Fruit fly (Drosophila melanogaster) whole organism, adult: Measurements from ENCODE around the gene CG43057.

ENCODE experiments used
- CG11617 ChIP-seq: fragments of 200-800 bp; sonication (Bioruptor generic); optimal IDR thresholded peaks from 2 replicates; lab custom pipeline; 2017; ENCODE audit warnings: mild to moderate bottlenecking, missing biosample characterization, missing genetic modification reagents, missing genetic modification characterization
- CG12768 ChIP-seq: fragments of 200-800 bp; sonication (Bioruptor generic); optimal IDR thresholded peaks from 2 replicates; lab custom pipeline; 2017; ENCODE audit warnings: missing biosample characterization, missing genetic modification characterization, mild to moderate bottlenecking, moderate library complexity, missing genetic modification reagents
- CG14711 ChIP-seq: fragments of 200-800 bp; sonication (Bioruptor generic); optimal IDR thresholded peaks from 2 replicates; lab custom pipeline; 2018; ENCODE audit warnings: missing biosample characterization, mild to moderate bottlenecking, missing genetic modification characterization, moderate library complexity
- CG1620 ChIP-seq: fragments of 200-800 bp; sonication (Bioruptor generic); optimal IDR thresholded peaks from 2 replicates; lab custom pipeline; 2016; ENCODE audit warnings: missing biosample characterization, missing genetic modification characterization
- CG33017 ChIP-seq: fragments of 200-800 bp; sonication (Bioruptor generic); optimal IDR thresholded peaks from 2 replicates; lab custom pipeline; 2018; ENCODE audit warnings: missing biosample characterization, mild to moderate bottlenecking, missing genetic modification characterization, moderate library complexity
- CG5204 ChIP-seq: fragments of 200-800 bp; sonication (Bioruptor generic); optimal IDR thresholded peaks from 2 replicates; lab custom pipeline; 2016; ENCODE audit warnings: missing biosample characterization, missing genetic modification characterization
- CG7045 ChIP-seq: fragments of 200-800 bp; sonication (Bioruptor generic); optimal IDR thresholded peaks from 2 replicates; lab custom pipeline; 2017; ENCODE audit warnings: missing biosample characterization, mild to moderate bottlenecking, missing genetic modification characterization
- CG7101 ChIP-seq: fragments of 200-800 bp; sonication (Bioruptor generic); optimal IDR thresholded peaks from 2 replicates; lab custom pipeline; 2018; ENCODE audit warnings: missing biosample characterization, mild to moderate bottlenecking, missing genetic modification characterization, moderate library complexity
- Clk ChIP-seq: fragments of 200-800 bp; sonication (Bioruptor generic); optimal IDR thresholded peaks from 2 replicates; lab custom pipeline; 2017; ENCODE audit warnings: missing biosample characterization, missing genetic modification characterization
- Crg-1 ChIP-seq: fragments of 200-800 bp; sonication (Bioruptor generic); optimal IDR thresholded peaks from 2 replicates; lab custom pipeline; 2016; ENCODE audit warnings: missing biosample characterization, missing genetic modification characterization
- Hr96 ChIP-seq: fragments of 200-800 bp; sonication (Bioruptor generic); optimal IDR thresholded peaks from 2 replicates; lab custom pipeline; 2016; ENCODE audit warnings: missing biosample characterization, missing genetic modification characterization
- Mnt ChIP-seq: fragments of 200-800 bp; sonication (Bioruptor generic); optimal IDR thresholded peaks from 2 replicates; lab custom pipeline; 2016; ENCODE audit warnings: missing biosample characterization, mild to moderate bottlenecking, missing genetic modification characterization
- bab1 ChIP-seq: fragments of 200-800 bp; sonication (Bioruptor generic); optimal IDR thresholded peaks from 3 replicates; lab custom pipeline; 2019; ENCODE audit warnings: missing biosample characterization, mild to moderate bottlenecking, missing genetic modification characterization, moderate library complexity
- cic ChIP-seq: fragments of 200-800 bp; sonication (Bioruptor generic); optimal IDR thresholded peaks from 2 replicates; lab custom pipeline; 2017; ENCODE audit warnings: missing biosample characterization, mild to moderate bottlenecking, missing genetic modification characterization, moderate library complexity
- cnc ChIP-seq, 2 experiments: fragments of >200 bp; optimal IDR thresholded peaks; 2 replicates each; lab custom pipeline; 2017
- kay ChIP-seq: fragments of 200-800 bp; sonication (Bioruptor generic); peaks from one replicate; lab custom pipeline; 2016; ENCODE audit warnings: missing biosample characterization, missing genetic modification characterization, borderline replicate concordance
- ovo ChIP-seq: fragments of 200-800 bp; sonication (Bioruptor generic); optimal IDR thresholded peaks from 2 replicates; lab custom pipeline; 2016; ENCODE audit warnings: missing biosample characterization, missing genetic modification characterization
- pad ChIP-seq: fragments of 200-800 bp; sonication (Bioruptor generic); optimal IDR thresholded peaks from 3 replicates; lab custom pipeline; 2017; ENCODE audit warnings: missing biosample characterization, missing genetic modification characterization, mild to moderate bottlenecking, moderate library complexity, missing genetic modification reagents
- tj ChIP-seq: fragments of 200-800 bp; sonication (Bioruptor generic); optimal IDR thresholded peaks from 3 replicates; lab custom pipeline; 2017; ENCODE audit warnings: missing biosample characterization, mild to moderate bottlenecking, missing genetic modification characterization, moderate library complexity
- toe ChIP-seq: fragments of 200-800 bp; sonication (Bioruptor generic); optimal IDR thresholded peaks from 2 replicates; lab custom pipeline; 2016; ENCODE audit warnings: missing biosample characterization, missing genetic modification characterization

CG43057 gene

dm6 chr2L:8257401-8258266, 13.8 kb upstream of the CG43057 start, which contains the start of gene CG8086:
CG8086 (minus strand) TSS chr2L:8257502.
- TF ChIP-seq cnc (optimal IDR thresholded peaks at IDR 0.05; lab: Kevin White, UChicago), result no peak
- TF ChIP-seq CG11617 (GFP tag; lab: Kevin White, UChicago), result no peak
- TF ChIP-seq tj, result no peak
- TF ChIP-seq bab1 (GFP tag; lab: Kevin White, UChicago), result no peak
- TF ChIP-seq CG5204 (GFP tag; lab: Kevin White, UChicago), result no peak
- no peak for TF ChIP-seq CG33017 (tag; lab: Kevin White, UChicago)
- TF ChIP-seq CG12768 (GFP tag; lab: Kevin White, UChicago), result no peak
- TF ChIP-seq CG14711 (tag; lab: Kevin White, UChicago), result no peak
- TF ChIP-seq kay (GFP tag; lab: Kevin White, UChicago), result no peak
- no peak for TF ChIP-seq CG7101
- TF ChIP-seq toe, result no peak
- no peak for TF ChIP-seq Clk (GFP tag; lab: Kevin White, UChicago)

dm6 chr2L:8255406-8255805, 11.6 kb upstream of the CG43057 start:
- TF ChIP-seq CG14711 (tag; lab: Kevin White, UChicago) (peak; percentile 5), kay (GFP tag; lab: Kevin White, UChicago) (no peak), CG7101 (peak; percentile 15), CG33017 (tag; lab: Kevin White, UChicago) (peak; percentile 53)

dm6 chr2L:8242186-8242585, 1.6 kb downstream of the CG43057 start, which contains the start of gene CG14277:
CG14277 (plus strand) TSS chr2L:8242486.
- TF ChIP-seq toe (no peak), cnc (optimal IDR thresholded peaks at IDR 0.05; lab: Kevin White, UChicago) (no peak), CG1620 (GFP tag; lab: Kevin White, UChicago) (no peak), CG7045 (GFP tag; lab: Kevin White, UChicago) (no peak), CG11617 (GFP tag; lab: Kevin White, UChicago) (no peak), Mnt (GFP tag; lab: Kevin White, UChicago) (no peak), cic (GFP tag; lab: Kevin White, UChicago) (no peak), Crg-1 (GFP tag; lab: Kevin White, UChicago) (no peak), CG5204 (GFP tag; lab: Kevin White, UChicago) (no peak), ovo (GFP tag; lab: Kevin White, UChicago) (no peak), CG7101 (no peak), bab1 (GFP tag; lab: Kevin White, UChicago) (no peak), pad (no peak), tj (no peak), kay (GFP tag; lab: Kevin White, UChicago) (no peak), Clk (GFP tag; lab: Kevin White, UChicago) (no peak), CG33017 (tag; lab: Kevin White, UChicago) (no peak), CG14711 (tag; lab: Kevin White, UChicago) (no peak)

dm6 chr2L:8241700-8242099, 2.1 kb downstream of the CG43057 start, which contains the start of gene Spn28F:
Spn28F (minus strand) TSS chr2L:8241800.
- TF ChIP-seq toe (no peak), CG14711 (tag; lab: Kevin White, UChicago) (no peak), tj (no peak), CG5204 (GFP tag; lab: Kevin White, UChicago) (no peak), ovo (GFP tag; lab: Kevin White, UChicago) (no peak), CG11617 (GFP tag; lab: Kevin White, UChicago) (no peak), Crg-1 (GFP tag; lab: Kevin White, UChicago) (no peak), cnc (optimal IDR thresholded peaks at IDR 0.05; lab: Kevin White, UChicago) (no peak), CG7101 (no peak), bab1 (GFP tag; lab: Kevin White, UChicago) (no peak), kay (GFP tag; lab: Kevin White, UChicago) (no peak), Clk (GFP tag; lab: Kevin White, UChicago) (no peak), CG12768 (GFP tag; lab: Kevin White, UChicago) (no peak), CG1620 (GFP tag; lab: Kevin White, UChicago) (no peak), Hr96 (GFP tag; lab: Kevin White, UChicago) (no peak), pad (no peak), CG7045 (GFP tag; lab: Kevin White, UChicago) (no peak), Mnt (GFP tag; lab: Kevin White, UChicago) (no peak), cic (GFP tag; lab: Kevin White, UChicago) (no peak), CG33017 (tag; lab: Kevin White, UChicago) (no peak)

dm6 chr2L:8239712-8240245, 4.0 kb downstream of the CG43057 start, which contains the start of gene Pvr:
Pvr (minus strand) TSS chr2L:8239878.
- no peak for TF ChIP-seq kay (GFP tag; lab: Kevin White, UChicago)
- TF ChIP-seq Mnt (GFP tag; lab: Kevin White, UChicago), result no peak
- no peak for TF ChIP-seq Hr96 (GFP tag; lab: Kevin White, UChicago)
- TF ChIP-seq CG7045 (GFP tag; lab: Kevin White, UChicago), result peak; percentile 10
- peak; percentile 16 for TF ChIP-seq CG1620 (GFP tag; lab: Kevin White, UChicago)
- no peak for TF ChIP-seq Crg-1 (GFP tag; lab: Kevin White, UChicago)
- peak; percentile 98 for TF ChIP-seq tj
- no peak for TF ChIP-seq CG33017 (tag; lab: Kevin White, UChicago)
- TF ChIP-seq cnc (optimal IDR thresholded peaks at IDR 0.05; lab: Kevin White, UChicago), result no peak
- TF ChIP-seq CG14711 (tag; lab: Kevin White, UChicago), result no peak
- no peak for TF ChIP-seq Clk (GFP tag; lab: Kevin White, UChicago)
- TF ChIP-seq bab1 (GFP tag; lab: Kevin White, UChicago), result peak; percentile 58
- TF ChIP-seq ovo (GFP tag; lab: Kevin White, UChicago), result peak; percentile 30
- no peak for TF ChIP-seq pad
- TF ChIP-seq toe, result no peak
- no peak for TF ChIP-seq CG12768 (GFP tag; lab: Kevin White, UChicago)
- TF ChIP-seq CG5204 (GFP tag; lab: Kevin White, UChicago), result peak; percentile 36
- TF ChIP-seq cic (GFP tag; lab: Kevin White, UChicago), result peak; percentile 4
- no peak for TF ChIP-seq CG11617 (GFP tag; lab: Kevin White, UChicago)
- no peak for TF ChIP-seq CG7101
